Worm (Caenorhabditis elegans): ENCODE results near the gene K07E3.1.

K07E3.1 gene

DNA sequence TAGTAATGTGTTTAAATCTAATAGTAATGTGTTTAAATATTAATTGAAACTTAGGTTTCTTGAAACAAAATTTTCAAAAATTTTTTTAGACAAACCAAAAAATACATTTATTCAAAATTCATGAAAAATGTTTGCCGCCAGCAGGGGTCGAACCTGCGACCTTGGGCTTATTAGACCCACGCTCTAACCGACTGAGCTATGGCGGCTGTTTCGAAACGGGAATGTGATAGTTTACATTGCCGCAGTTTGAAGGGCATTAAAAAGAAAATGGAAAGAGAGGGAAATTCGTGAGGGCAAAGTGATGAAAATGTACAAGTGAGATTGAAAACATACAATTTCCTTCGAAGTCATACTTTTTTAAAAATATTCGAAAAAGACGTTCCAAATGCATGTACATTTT lies 46.3 kb downstream of the K07E3.1 start:
- TF ChIP-seq sox-4 (tag; optimal IDR thresholded peaks at IDR 0.05) (no peak), skn-1 (tag; optimal IDR thresholded peaks at IDR 0.05) (peak; percentile 3), ceh-8 (GFP tag; optimal IDR thresholded peaks at IDR 0.05) (no peak), pax-3 (tag; optimal IDR thresholded peaks at IDR 0.05) (no peak), mep-1 (tag; optimal IDR thresholded peaks at IDR 0.05) (peak; percentile 56), ztf-4 (tag; optimal IDR thresholded peaks at IDR 0.05) (no peak), elt-3 (tag; optimal IDR thresholded peaks at IDR 0.05) (peak in 1 of 6 experiments; percentile 20), vab-15 (tag; optimal IDR thresholded peaks at IDR 0.05) (no peak), lin-35 (GFP tag; optimal IDR thresholded peaks at IDR 0.05) (peak in 1 of 2 experiments; percentile 57), fkh-4 (tag; optimal IDR thresholded peaks at IDR 0.05; ENCODE audit: borderline replicate concordance) (no peak), swsn-7 (tag; optimal IDR thresholded peaks at IDR 0.05) (peak; percentile 30), blmp-1 (tag; optimal IDR thresholded peaks at IDR 0.05) (peak; percentile 20), snu-23 (GFP tag; optimal IDR thresholded peaks at IDR 0.05) (peak; percentile 64), nhr-85 (tag) (peak; percentile 73), xbp-1 (tag; optimal IDR thresholded peaks at IDR 0.05) (peak; percentile 37), ceh-82 (tag; optimal IDR thresholded peaks at IDR 0.05) (peak in 2 of 3 experiments; percentile 6 to 24), efl-1 (optimal IDR thresholded peaks at IDR 0.05) (no peak), efl-1 (GFP tag; optimal IDR thresholded peaks at IDR 0.05 in 1 of 2) (peak in 1 of 2 experiments; percentile 29), snpc-4 (tag; optimal IDR thresholded peaks at IDR 0.05) (no peak), efl-3 (GFP tag; optimal IDR thresholded peaks at IDR 0.05) (no peak), nhr-47 (tag; optimal IDR thresholded peaks at IDR 0.05) (peak; percentile 50), lin-14 (GFP tag; optimal IDR thresholded peaks at IDR 0.05) (peak; percentile 42), nhr-19 (GFP tag; conservative IDR thresholded peaks at IDR 0.05) (peak; percentile 56), lsy-2 (tag; optimal IDR thresholded peaks at IDR 0.05) (peak in 1 of 2 experiments; percentile 3), nhr-12 (tag; optimal IDR thresholded peaks at IDR 0.05) (no peak), rnt-1 (tag; optimal IDR thresholded peaks at IDR 0.05) (peak; percentile 32), zag-1 (tag; optimal IDR thresholded peaks at IDR 0.05) (no peak), nhr-71 (tag; optimal IDR thresholded peaks at IDR 0.05) (peak; percentile 51), nhr-20 (tag; optimal IDR thresholded peaks at IDR 0.05) (peak; percentile 65), elt-2 (tag; optimal IDR thresholded peaks at IDR 0.05) (no peak), dsc-1 (tag; optimal IDR thresholded peaks at IDR 0.05) (peak; percentile 51), C16A3.4 (tag; optimal IDR thresholded peaks at IDR 0.05) (peak; percentile 62), aly-2 (tag; optimal IDR thresholded peaks at IDR 0.05) (no peak), nhr-237 (tag; optimal IDR thresholded peaks at IDR 0.05) (no peak), nhr-90 (tag; optimal IDR thresholded peaks at IDR 0.05; ENCODE audit: poor library complexity) (peak; percentile 59), mdl-1 (tag; optimal IDR thresholded peaks at IDR 0.05) (peak in 1 of 2 experiments; percentile 50), nhr-77 (tag; optimal IDR thresholded peaks at IDR 0.05) (no peak)

DNA sequence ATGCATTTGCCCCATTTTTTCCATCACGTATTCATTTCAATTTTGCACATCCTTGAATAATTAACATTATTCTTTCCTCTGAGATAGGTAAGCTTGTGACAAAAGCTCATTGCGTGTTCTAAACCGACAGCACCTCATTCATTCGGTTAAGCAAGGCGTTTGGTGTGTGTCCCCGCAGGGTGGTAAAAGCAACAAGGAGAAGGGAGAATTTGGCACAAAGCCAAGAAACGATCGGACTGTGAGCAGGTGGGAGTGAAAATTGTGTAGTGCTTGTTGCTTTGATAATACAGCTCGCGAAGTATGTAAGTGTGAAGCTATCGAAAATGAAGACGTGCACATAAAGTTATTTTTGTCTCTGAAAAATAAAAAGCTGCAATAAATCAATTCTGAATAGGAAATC lies 46.9 kb downstream of the K07E3.1 start:
- TF ChIP-seq egl-13 (tag; optimal IDR thresholded peaks at IDR 0.05) (no peak), ceh-82 (tag; optimal IDR thresholded peaks at IDR 0.05) (peak in 2 of 3 experiments; percentile 7 to 41), xbp-1 (tag; optimal IDR thresholded peaks at IDR 0.05) (peak; percentile 4), sptf-1 (tag; optimal IDR thresholded peaks at IDR 0.05) (no peak), sup-37 (GFP tag; optimal IDR thresholded peaks at IDR 0.05) (no peak), dsc-1 (tag; optimal IDR thresholded peaks at IDR 0.05) (peak; percentile 17), zip-4 (GFP tag; optimal IDR thresholded peaks at IDR 0.05) (no peak), fkh-4 (tag; optimal IDR thresholded peaks at IDR 0.05; ENCODE audit: borderline replicate concordance) (no peak), skn-1 (tag; optimal IDR thresholded peaks at IDR 0.05) (no peak), tlp-1 (tag; optimal IDR thresholded peaks at IDR 0.05) (no peak), nhr-76 (tag; optimal IDR thresholded peaks at IDR 0.05) (no peak), ceh-90 (tag; optimal IDR thresholded peaks at IDR 0.05) (no peak), egl-27 (tag; optimal IDR thresholded peaks at IDR 0.05) (no peak), elt-2 (tag; optimal IDR thresholded peaks at IDR 0.05) (no peak), mep-1 (tag; optimal IDR thresholded peaks at IDR 0.05) (peak; percentile 23), ama-1 (optimal IDR thresholded peaks at IDR 0.05) (no peak), lin-39 (tag; optimal IDR thresholded peaks at IDR 0.05) (no peak), vab-15 (tag; optimal IDR thresholded peaks at IDR 0.05) (no peak), ceh-63 (GFP tag; optimal IDR thresholded peaks at IDR 0.05) (no peak), swsn-7 (tag; optimal IDR thresholded peaks at IDR 0.05) (peak; percentile 84), lir-3 (tag; optimal IDR thresholded peaks at IDR 0.05; ENCODE audit: poor library complexity) (no peak), lsy-2 (tag; optimal IDR thresholded peaks at IDR 0.05) (peak in 1 of 2 experiments; percentile 16), jun-1 (tag; optimal IDR thresholded peaks at IDR 0.05) (no peak), aly-2 (tag; optimal IDR thresholded peaks at IDR 0.05) (no peak), nhr-28 (tag; optimal IDR thresholded peaks at IDR 0.05) (no peak), nhr-11 (tag; optimal IDR thresholded peaks at IDR 0.05) (no peak), dpl-1 (GFP tag; optimal IDR thresholded peaks at IDR 0.05) (no peak)
